Fruit fly (Drosophila melanogaster) whole organism, embryonic: ENCODE results near the gene CG12301.

Experiments
- CG1024 ChIP-seq: fragments of 200-800 bp; sonication (Bioruptor generic); IDR thresholded peaks from 2 replicates; pipeline ENCODE4 v1.3.6; 2022; ENCODE audit warnings: missing biosample characterization, missing genetic modification characterization
- CG10366 ChIP-seq: fragments of 200-800 bp; sonication (Bioruptor generic); IDR thresholded peaks from 2 replicates; pipeline ENCODE4 v1.3.6; 2022; ENCODE audit warnings: missing biosample characterization, missing genetic modification characterization
- CG10543 ChIP-seq: fragments of 200-800 bp; sonication (Bioruptor generic); optimal IDR thresholded peaks from 3 replicates; lab custom pipeline; 2017; ENCODE audit warnings: missing biosample characterization, mild to moderate bottlenecking, missing genetic modification characterization, moderate library complexity
- CG11504 ChIP-seq: fragments of 200-800 bp; sonication (Bioruptor generic); optimal IDR thresholded peaks from 3 replicates; lab custom pipeline; 2019; ENCODE audit warnings: missing biosample characterization, mild to moderate bottlenecking, missing genetic modification characterization, moderate library complexity
- CG12299 ChIP-seq: fragments of 200-800 bp; sonication (Bioruptor generic); optimal IDR thresholded peaks from 2 replicates; lab custom pipeline; 2018; ENCODE audit warnings: missing biosample characterization, mild to moderate bottlenecking, missing genetic modification characterization
- CG12391 ChIP-seq: fragments of 200-800 bp; sonication (Bioruptor generic); optimal IDR thresholded peaks from 3 replicates; lab custom pipeline; 2018; ENCODE audit warnings: missing biosample characterization, mild to moderate bottlenecking, missing genetic modification characterization, moderate library complexity
- CG12769 ChIP-seq: fragments of 200-800 bp; sonication (Bioruptor generic); optimal IDR thresholded peaks from 2 replicates; lab custom pipeline; 2019; ENCODE audit warnings: missing biosample characterization, mild to moderate bottlenecking, missing genetic modification characterization, moderate library complexity
- CG14441 ChIP-seq: fragments of 200-800 bp; sonication (Bioruptor generic); IDR thresholded peaks from 2 replicates; pipeline ENCODE4 v1.3.6; 2022; ENCODE audit warnings: missing biosample characterization, missing genetic modification characterization
- CG15479 ChIP-seq: fragments of 200-800 bp; sonication (Bioruptor generic); optimal IDR thresholded peaks from 3 replicates; lab custom pipeline; 2019; ENCODE audit warnings: missing biosample characterization, mild to moderate bottlenecking, missing genetic modification characterization, moderate library complexity
- CG15601 ChIP-seq: fragments of 200-800 bp; sonication (Bioruptor generic); optimal IDR thresholded peaks from 3 replicates; lab custom pipeline; 2019; ENCODE audit warnings: missing biosample characterization, mild to moderate bottlenecking, missing genetic modification characterization, moderate library complexity
- CG1603 ChIP-seq: fragments of 200-800 bp; sonication (Bioruptor generic); optimal IDR thresholded peaks from 2 replicates; lab custom pipeline; 2019; ENCODE audit warnings: missing biosample characterization, mild to moderate bottlenecking, missing genetic modification characterization, moderate library complexity
- CG18262 ChIP-seq: fragments of 200-800 bp; optimal IDR thresholded peaks from 3 replicates; lab custom pipeline; 2019; ENCODE audit warnings: missing biosample characterization, mild to moderate bottlenecking, missing genetic modification characterization, moderate library complexity
- CG2678 ChIP-seq: fragments of 200-800 bp; sonication (Bioruptor generic); optimal IDR thresholded peaks from 3 replicates; lab custom pipeline; 2019; ENCODE audit warnings: missing biosample characterization, mild to moderate bottlenecking, missing genetic modification characterization, moderate library complexity
- CG3847 ChIP-seq: fragments of 200-800 bp; sonication (Bioruptor generic); IDR thresholded peaks from 2 replicates; pipeline ENCODE4 v1.3.6; 2022; ENCODE audit warnings: missing biosample characterization, missing genetic modification characterization
- CG7839 ChIP-seq: fragments of 200-800 bp; sonication (Bioruptor generic); optimal IDR thresholded peaks from 3 replicates; lab custom pipeline; 2018; ENCODE audit warnings: missing biosample characterization, mild to moderate bottlenecking, missing genetic modification characterization, moderate library complexity
- CG8290 ChIP-seq, 3 experiments: fragments of 200-800 bp; sonication (Bioruptor generic); optimal IDR thresholded peaks; 2 replicates each; lab custom pipeline; 2016 to 2019; ENCODE audit warnings: missing biosample characterization in 3 of 3, missing genetic modification characterization in 3 of 3, mild to moderate bottlenecking in 2 of 3, moderate library complexity in 1 of 3
- CG8924 ChIP-seq: fragments of 200-800 bp; optimal IDR thresholded peaks from 3 replicates; lab custom pipeline; 2019; ENCODE audit warnings: missing biosample characterization, mild to moderate bottlenecking, missing genetic modification characterization, moderate library complexity
- CG9609 ChIP-seq: fragments of 200-800 bp; sonication (Bioruptor generic); optimal IDR thresholded peaks from 3 replicates; lab custom pipeline; 2016; ENCODE audit warnings: missing biosample characterization, missing genetic modification characterization
- CoRest ChIP-seq: fragments of 200-800 bp; sonication (Bioruptor generic); optimal IDR thresholded peaks from 3 replicates; lab custom pipeline; 2018; ENCODE audit warnings: missing biosample characterization, mild to moderate bottlenecking, missing genetic modification characterization, moderate library complexity
- D ChIP-seq, 2 experiments: fragments of 200-800 bp in 1 of 2; fragments of >200 bp in 1 of 2; sonication (Bioruptor generic) in 1 of 2; optimal IDR thresholded peaks; 2 replicates in 1 of 2; 3 replicates in 1 of 2; lab custom pipeline; 2017; ENCODE audit warnings: mild to moderate bottlenecking in 1 of 2, missing biosample characterization in 1 of 2, missing genetic modification characterization in 1 of 2, missing genetic modification reagents in 1 of 2
- HLH4C ChIP-seq: fragments of 200-800 bp; sonication (Bioruptor generic); IDR thresholded peaks from 3 replicates; pipeline ENCODE4 v1.3.6; 2022; ENCODE audit warnings: missing biosample characterization, missing genetic modification characterization; ENCODE audit not compliant: partially characterized antibody
- Hmr ChIP-seq: fragments of 200-800 bp; sonication (Bioruptor generic); optimal IDR thresholded peaks from 3 replicates; lab custom pipeline; 2017; ENCODE audit warnings: mild to moderate bottlenecking, missing biosample characterization, missing genetic modification reagents, missing genetic modification characterization
- Hmx ChIP-seq: fragments of 200-800 bp; sonication (Bioruptor generic); optimal IDR thresholded peaks from 2 replicates; lab custom pipeline; 2016; ENCODE audit warnings: missing biosample characterization, missing genetic modification characterization
- Hr3 ChIP-seq: fragments of 200-800 bp; sonication (Bioruptor generic); optimal IDR thresholded peaks from 3 replicates; lab custom pipeline; 2016; ENCODE audit warnings: missing biosample characterization, missing genetic modification characterization
- Hr78 ChIP-seq, 2 experiments: fragments of 200-800 bp in 1 of 2; fragments of >200 bp in 1 of 2; sonication (Bioruptor generic) in 1 of 2; optimal IDR thresholded peaks; 2 replicates each; lab custom pipeline; 2017 to 2019; ENCODE audit warnings: missing biosample characterization in 2 of 2, missing genetic modification characterization in 2 of 2, mild to moderate bottlenecking in 1 of 2, moderate library complexity in 1 of 2
- Med ChIP-seq: fragments of 200-800 bp; sonication (Bioruptor generic); peaks from one replicate; lab custom pipeline; 2016; ENCODE audit warnings: missing biosample characterization, missing genetic modification characterization, mild to moderate bottlenecking, inconsistent platforms, moderate library complexity
- NK7.1 ChIP-seq: fragments of 200-800 bp; sonication (Bioruptor generic); optimal IDR thresholded peaks from 3 replicates; lab custom pipeline; 2016; ENCODE audit warnings: missing biosample characterization, missing genetic modification characterization
- Oli ChIP-seq: fragments of 200-800 bp; sonication (Bioruptor generic); optimal IDR thresholded peaks from 2 replicates; lab custom pipeline; 2018; ENCODE audit warnings: missing biosample characterization, mild to moderate bottlenecking, missing genetic modification characterization, moderate library complexity
- Pdp1 ChIP-seq, 2 experiments: fragments of 200-800 bp; sonication (Bioruptor generic); optimal IDR thresholded peaks; 3 replicates each; lab custom pipeline; 2016; ENCODE audit warnings: missing biosample characterization in 2 of 2, missing genetic modification characterization in 2 of 2, mild to moderate bottlenecking in 1 of 2, moderate library complexity in 1 of 2
- Xrp1 ChIP-seq: fragments of 200-800 bp; sonication (Bioruptor generic); IDR thresholded peaks from 2 replicates; pipeline ENCODE4 v1.3.6; 2022; ENCODE audit warnings: missing biosample characterization, missing genetic modification characterization
- cad ChIP-seq: fragments of >200 bp; optimal IDR thresholded peaks from 2 replicates; lab custom pipeline; 2017; ENCODE audit warnings: missing biosample characterization, missing genetic modification characterization
- danr ChIP-seq: fragments of 200-800 bp; sonication (Bioruptor generic); IDR thresholded peaks from 2 replicates; pipeline ENCODE4 v1.3.6; 2022; ENCODE audit warnings: missing biosample characterization, missing genetic modification characterization
- dmrt99B ChIP-seq: fragments of 200-800 bp; sonication (Bioruptor generic); optimal IDR thresholded peaks from 2 replicates; lab custom pipeline; 2018; ENCODE audit warnings: missing biosample characterization, mild to moderate bottlenecking, missing genetic modification characterization, moderate library complexity
- esg ChIP-seq: fragments of 200-800 bp; sonication (Bioruptor generic); conservative IDR thresholded peaks from 2 replicates; pipeline ENCODE4 v1.3.6; 2022; ENCODE audit warnings: missing biosample characterization, missing genetic modification characterization
- fu2 ChIP-seq: fragments of 200-800 bp; sonication (Bioruptor generic); optimal IDR thresholded peaks from 2 replicates; lab custom pipeline; 2016; ENCODE audit warnings: missing biosample characterization, missing genetic modification characterization
- grau ChIP-seq: fragments of 200-800 bp; optimal IDR thresholded peaks from 3 replicates; lab custom pipeline; 2019; ENCODE audit warnings: missing biosample characterization, mild to moderate bottlenecking, missing genetic modification characterization, moderate library complexity
- kay ChIP-seq: fragments of 200-800 bp; sonication (Bioruptor generic); optimal IDR thresholded peaks from 2 replicates; lab custom pipeline; 2016; ENCODE audit warnings: missing biosample characterization, missing genetic modification characterization
- luna ChIP-seq: fragments of 200-800 bp; sonication (Bioruptor generic); optimal IDR thresholded peaks from 2 replicates; lab custom pipeline; 2016; ENCODE audit warnings: missing biosample characterization, missing genetic modification characterization
- pan ChIP-seq, 4 experiments: fragments of >200 bp in 3 of 4; fragments of 200-800 bp in 1 of 4; sonication (Bioruptor generic) in 1 of 4; optimal IDR thresholded peaks in 3 of 4; IDR thresholded peaks in 1 of 4; 2 replicates each; pipeline versions ENCODE4 v1.3.6 to Lab custom; 2017 to 2022; ENCODE audit warnings: missing biosample characterization in 2 of 4, missing genetic modification characterization in 2 of 4, mixed read lengths in 1 of 4
- twi ChIP-seq: fragments of 200-800 bp; optimal IDR thresholded peaks from 2 replicates; lab custom pipeline; 2019; ENCODE audit warnings: missing biosample characterization, mild to moderate bottlenecking, missing genetic modification characterization, moderate library complexity
- wdn ChIP-seq: fragments of 200-800 bp; sonication (Bioruptor generic); IDR thresholded peaks from 2 replicates; pipeline ENCODE4 v1.3.6; 2022; ENCODE audit warnings: missing biosample characterization, missing genetic modification characterization
- zfh1 ChIP-seq: fragments of 200-800 bp; sonication (Bioruptor generic); IDR thresholded peaks from 3 replicates; pipeline ENCODE4 v1.3.6; 2022; ENCODE audit warnings: missing biosample characterization, missing genetic modification characterization

CG12301 gene

dm6 chr3L:15595175-15595724 is 14.7 kb downstream of the CG12301 start (continued):
- TF ChIP-seq fu2 (GFP tag; lab: Kevin White, UChicago) = no peak
- TF ChIP-seq CG7839 (tag; lab: Kevin White, UChicago) = peak; percentile 21
- TF ChIP-seq danr (GFP tag; lab: Robert Waterston, UW) = no peak
- TF ChIP-seq Hmr = peak; percentile 18
- no peak for TF ChIP-seq CG1024 (GFP tag; lab: Robert Waterston, UW)
- peak; percentile 63 for TF ChIP-seq CG15479 (GFP tag; lab: Kevin White, UChicago)
- TF ChIP-seq CG3847 = no peak
- peak; percentile 22 for TF ChIP-seq CG18262 (tag; lab: Kevin White, UChicago)
- peak; percentile 9; the same call in 1 of the 2 replicates for TF ChIP-seq CG10366
- peak; percentile 78 for TF ChIP-seq Med
- TF ChIP-seq CG11504 = peak; percentile 24
- TF ChIP-seq twi = peak; percentile 23
- TF ChIP-seq CG10543 (GFP tag; lab: Kevin White, UChicago) = no peak
- no peak for TF ChIP-seq CG1603 (tag; lab: Kevin White, UChicago)
- TF ChIP-seq kay = peak; percentile 8
- TF ChIP-seq dmrt99B (tag; lab: Kevin White, UChicago) = peak; percentile 10
- TF ChIP-seq cad (GFP tag; lab: Kevin White, UChicago) = no peak
- TF ChIP-seq CG14441 (GFP tag; lab: Robert Waterston, UW) = 0 out of 2 replicates have a peak, but pooled peaks have one; percentile 37
- 0 out of 2 replicates have a peak, but pooled peaks have one; percentile 17 for TF ChIP-seq wdn (GFP tag; lab: Robert Waterston, UW)
- no peak for TF ChIP-seq Hmx (GFP tag; lab: Kevin White, UChicago)
- no peak for TF ChIP-seq esg
- TF ChIP-seq zfh1 (GFP tag; lab: Robert Waterston, UW) = 0 out of 3 replicates have a peak, but pooled peaks have one; percentile 34
- TF ChIP-seq CG8290 (GFP tag; optimal IDR thresholded peaks at IDR 0.05; lab: Kevin White, UChicago) = no peak
- peak in 1 of 2 experiments; percentile 21 for TF ChIP-seq CG8290 (tag; optimal IDR thresholded peaks at IDR 0.05; lab: Kevin White, UChicago)
- peak; percentile 6 for TF ChIP-seq CG2678 (tag; lab: Kevin White, UChicago)
- peak; percentile 23 for TF ChIP-seq grau
- TF ChIP-seq Oli (tag; lab: Kevin White, UChicago) = peak; percentile 30
- TF ChIP-seq CoRest (tag; lab: Kevin White, UChicago) = peak; percentile 8
- no peak for TF ChIP-seq HLH4C (GFP tag; lab: Robert Waterston, UW)
- TF ChIP-seq D (optimal IDR thresholded peaks at IDR 0.05; lab: Kevin White, UChicago) = peak; percentile 9
- peak; percentile 7 for TF ChIP-seq D (GFP tag; optimal IDR thresholded peaks at IDR 0.05; lab: Kevin White, UChicago)
- peak; percentile 5 for TF ChIP-seq CG12769
- TF ChIP-seq CG8924 (tag; lab: Kevin White, UChicago) = peak; percentile 10
- TF ChIP-seq CG15601 = peak; percentile 37
- no peak for TF ChIP-seq Xrp1 (GFP tag; lab: Robert Waterston, UW)
- TF ChIP-seq Pdp1 (GFP tag; optimal IDR thresholded peaks at IDR 0.05; lab: Kevin White, UChicago) = peak in 1 of 2 experiments; percentile 35
- TF ChIP-seq CG12391 (tag; lab: Kevin White, UChicago) = peak; percentile 23
- TF ChIP-seq Hr78 (GFP tag; optimal IDR thresholded peaks at IDR 0.05; lab: Kevin White, UChicago) = peak in 1 of 2 experiments; percentile 17
- TF ChIP-seq, all 482 proteins: peak for 49

dm6 chr3L:15595980-15596379 is 15.4 kb downstream of the CG12301 start:
- no peak for TF ChIP-seq CG12299 (tag; lab: Kevin White, UChicago)
- TF ChIP-seq NK7.1 (GFP tag; lab: Kevin White, UChicago) = no peak
- TF ChIP-seq luna (GFP tag; lab: Kevin White, UChicago) = no peak
- TF ChIP-seq CG15479 (GFP tag; lab: Kevin White, UChicago) = peak; percentile 19
- no peak for TF ChIP-seq Hr3 (GFP tag; lab: Kevin White, UChicago)
- no peak for TF ChIP-seq pan (optimal IDR thresholded peaks at IDR 0.05; lab: Kevin White, UChicago)
- TF ChIP-seq pan (GFP tag; optimal IDR thresholded peaks at IDR 0.05 in 1 of 2, IDR thresholded peaks at IDR 0.05 in 1 of 2) = peak in 1 of 2 experiments; percentile 4
- no peak for TF ChIP-seq CG9609 (GFP tag; lab: Kevin White, UChicago)
